Fruit fly (Drosophila melanogaster) S2 (cell line): ENCODE results near the gene CG2126.

ENCODE experiments used
- CG8478 ChIP-seq: fragments of >200 bp; optimal IDR thresholded peaks from 2 replicates; lab custom pipeline; 2018
- CTCF ChIP-seq, 2 experiments: fragments of >200 bp; optimal IDR thresholded peaks; 2 replicates each; lab custom pipeline; 2018

dm6 chr3R:31748093-31748996 is 28.1 kb downstream of the CG2126 start:
- TF ChIP-seq CG8478 = no peak
- TF ChIP-seq CTCF (optimal IDR thresholded peaks at IDR 0.05; lab: Kevin White, UChicago) = no peak
